Fruit fly (Drosophila melanogaster) whole organism, prepupa: ENCODE results near the gene CG32267.

ENCODE experiments used
- CG10669 ChIP-seq: fragments of 200-800 bp; sonication (Bioruptor generic); optimal IDR thresholded peaks from 3 replicates; lab custom pipeline; 2018; ENCODE audit warnings: missing biosample characterization, mild to moderate bottlenecking, missing genetic modification characterization, moderate library complexity
- CG11762 ChIP-seq: fragments of 200-800 bp; sonication (Bioruptor generic); optimal IDR thresholded peaks from 3 replicates; lab custom pipeline; 2016; ENCODE audit warnings: missing biosample characterization, missing genetic modification characterization; ENCODE audit not compliant: insufficient read depth
- CG15336 ChIP-seq: fragments of 200-800 bp; sonication (Bioruptor generic); IDR thresholded peaks from 2 replicates; pipeline ENCODE4 v1.3.6; 2022; ENCODE audit warnings: missing biosample characterization, missing genetic modification characterization
- CG16779 ChIP-seq: fragments of 200-800 bp; sonication (Bioruptor generic); optimal IDR thresholded peaks from 3 replicates; lab custom pipeline; 2017; ENCODE audit warnings: missing biosample characterization, mild to moderate bottlenecking, missing genetic modification characterization
- CG3032 ChIP-seq: fragments of 200-800 bp; optimal IDR thresholded peaks from 2 replicates; lab custom pipeline; 2019; ENCODE audit warnings: missing biosample characterization, mild to moderate bottlenecking, missing genetic modification characterization, moderate library complexity
- CG31627 ChIP-seq: fragments of 200-800 bp; sonication (Bioruptor generic); optimal IDR thresholded peaks from 3 replicates; lab custom pipeline; 2016; ENCODE audit warnings: missing biosample characterization, missing genetic modification characterization
- CG32006 ChIP-seq: fragments of 200-800 bp; sonication (Bioruptor generic); optimal IDR thresholded peaks from 3 replicates; lab custom pipeline; 2017; ENCODE audit warnings: missing biosample characterization, mild to moderate bottlenecking, missing genetic modification characterization
- CG34406 ChIP-seq: fragments of 200-800 bp; sonication (Bioruptor generic); optimal IDR thresholded peaks from 3 replicates; lab custom pipeline; 2016; ENCODE audit warnings: missing biosample characterization, missing genetic modification characterization
- CG3919 ChIP-seq: fragments of 200-800 bp; sonication (Bioruptor generic); optimal IDR thresholded peaks from 3 replicates; lab custom pipeline; 2016; ENCODE audit warnings: missing biosample characterization, missing genetic modification characterization
- CG6163 ChIP-seq: fragments of 200-800 bp; sonication (Bioruptor generic); IDR thresholded peaks from 3 replicates; pipeline ENCODE4 v1.3.6; 2022; ENCODE audit warnings: missing biosample characterization, missing genetic modification characterization
- CG6276 ChIP-seq: fragments of 200-800 bp; sonication (Bioruptor generic); optimal IDR thresholded peaks from 2 replicates; lab custom pipeline; 2017; ENCODE audit warnings: missing biosample characterization, mild to moderate bottlenecking, missing genetic modification characterization
- CG6792 ChIP-seq: fragments of 200-800 bp; sonication (Bioruptor generic); optimal IDR thresholded peaks from 3 replicates; lab custom pipeline; 2016; ENCODE audit warnings: missing biosample characterization, missing genetic modification characterization
- CG6808 ChIP-seq: fragments of 200-800 bp; sonication (Bioruptor generic); optimal IDR thresholded peaks from 3 replicates; lab custom pipeline; 2017; ENCODE audit warnings: missing biosample characterization, missing genetic modification characterization, mild to moderate bottlenecking, moderate library complexity, missing genetic modification reagents
- CG6854 ChIP-seq: fragments of 200-800 bp; sonication (Bioruptor generic); optimal IDR thresholded peaks from 2 replicates; lab custom pipeline; 2017; ENCODE audit warnings: missing biosample characterization, mild to moderate bottlenecking, missing genetic modification characterization
- CG8319 ChIP-seq: fragments of 200-800 bp; sonication (Bioruptor generic); optimal IDR thresholded peaks from 3 replicates; lab custom pipeline; 2016; ENCODE audit warnings: missing biosample characterization, missing genetic modification characterization
- CG8632 ChIP-seq: fragments of 200-800 bp; sonication (Bioruptor generic); optimal IDR thresholded peaks from 3 replicates; lab custom pipeline; 2016; ENCODE audit warnings: missing biosample characterization, missing genetic modification characterization
- CG9139 ChIP-seq: fragments of 200-800 bp; sonication (Bioruptor generic); optimal IDR thresholded peaks from 3 replicates; lab custom pipeline; 2017; ENCODE audit warnings: missing biosample characterization, mild to moderate bottlenecking, missing genetic modification characterization
- Eip75B ChIP-seq: fragments of 200-800 bp; sonication (Bioruptor generic); optimal IDR thresholded peaks from 3 replicates; lab custom pipeline; 2016; ENCODE audit warnings: missing biosample characterization, missing genetic modification characterization
- Eip78C ChIP-seq: fragments of 200-800 bp; sonication (Bioruptor generic); peaks from one replicate; lab custom pipeline; 2016; ENCODE audit warnings: missing biosample characterization, missing genetic modification characterization
- Eip93F ChIP-seq: fragments of 200-800 bp; sonication (Bioruptor generic); optimal IDR thresholded peaks from 2 replicates; lab custom pipeline; 2016; ENCODE audit warnings: missing biosample characterization, mild to moderate bottlenecking, missing genetic modification characterization
- Hr38 ChIP-seq: sonication (Bioruptor generic); optimal IDR thresholded peaks from 2 replicates; lab custom pipeline; 2016; ENCODE audit warnings: missing biosample characterization, missing genetic modification characterization
- Hr39 ChIP-seq: fragments of 200-800 bp; sonication (Bioruptor generic); optimal IDR thresholded peaks from 2 replicates; lab custom pipeline; 2016; ENCODE audit warnings: missing biosample characterization, missing genetic modification characterization
- Met ChIP-seq: fragments of 200-800 bp; sonication (Bioruptor generic); optimal IDR thresholded peaks from 3 replicates; lab custom pipeline; 2016; ENCODE audit warnings: missing biosample characterization, missing genetic modification characterization
- OdsH ChIP-seq: fragments of 200-800 bp; sonication (Bioruptor generic); optimal IDR thresholded peaks from 3 replicates; lab custom pipeline; 2016; ENCODE audit warnings: missing biosample characterization, missing genetic modification characterization
- Smox ChIP-seq: fragments of 200-800 bp; sonication (Bioruptor generic); optimal IDR thresholded peaks from 3 replicates; lab custom pipeline; 2016; ENCODE audit warnings: missing biosample characterization, missing genetic modification characterization
- Sox102F ChIP-seq: fragments of 200-800 bp; sonication (Bioruptor generic); optimal IDR thresholded peaks from 2 replicates; lab custom pipeline; 2016; ENCODE audit warnings: missing biosample characterization, mild to moderate bottlenecking, missing genetic modification characterization
- achi ChIP-seq: fragments of 200-800 bp; sonication (Bioruptor generic); optimal IDR thresholded peaks from 3 replicates; lab custom pipeline; 2016; ENCODE audit warnings: missing biosample characterization, missing genetic modification characterization
- acj6 ChIP-seq: fragments of 200-800 bp; sonication (Bioruptor generic); optimal IDR thresholded peaks from 3 replicates; lab custom pipeline; 2016; ENCODE audit warnings: missing biosample characterization, missing genetic modification characterization
- cyc ChIP-seq: fragments of 200-800 bp; sonication (Bioruptor generic); optimal IDR thresholded peaks from 3 replicates; lab custom pipeline; 2016; ENCODE audit warnings: missing biosample characterization, missing genetic modification characterization
- dac ChIP-seq: fragments of 200-800 bp; sonication (Bioruptor generic); optimal IDR thresholded peaks from 2 replicates; lab custom pipeline; 2017; ENCODE audit warnings: missing biosample characterization, mild to moderate bottlenecking, missing genetic modification characterization
- eg ChIP-seq: fragments of 200-800 bp; sonication (Bioruptor generic); IDR thresholded peaks from 3 replicates; pipeline ENCODE4 v1.3.6; 2022; ENCODE audit warnings: missing biosample characterization, missing genetic modification characterization
- esn ChIP-seq: fragments of 200-800 bp; sonication (Bioruptor generic); optimal IDR thresholded peaks from 2 replicates; lab custom pipeline; 2016; ENCODE audit warnings: missing biosample characterization, mild to moderate bottlenecking, missing genetic modification characterization, moderate library complexity
- fd59A ChIP-seq: fragments of 200-800 bp; sonication (Bioruptor generic); optimal IDR thresholded peaks from 2 replicates; lab custom pipeline; 2017; ENCODE audit warnings: missing biosample characterization, mild to moderate bottlenecking, missing genetic modification characterization, missing genetic modification reagents
- fd85E ChIP-seq: fragments of 200-800 bp; sonication (Bioruptor generic); optimal IDR thresholded peaks from 3 replicates; lab custom pipeline; 2016; ENCODE audit warnings: missing biosample characterization, missing genetic modification characterization
- fkh ChIP-seq: fragments of 200-800 bp; sonication (Bioruptor generic); optimal IDR thresholded peaks from 3 replicates; lab custom pipeline; 2017; ENCODE audit warnings: missing biosample characterization, mild to moderate bottlenecking, missing genetic modification characterization, moderate library complexity
- net ChIP-seq: fragments of 200-800 bp; sonication (Bioruptor generic); optimal IDR thresholded peaks from 3 replicates; lab custom pipeline; 2016; ENCODE audit warnings: missing biosample characterization, missing genetic modification characterization
- pdm3 ChIP-seq: fragments of 200-800 bp; sonication (Bioruptor generic); optimal IDR thresholded peaks from 3 replicates; lab custom pipeline; 2016; ENCODE audit warnings: missing biosample characterization, missing genetic modification characterization
- salr ChIP-seq, 2 experiments: fragments of 200-800 bp; sonication (Bioruptor generic); optimal IDR thresholded peaks; 3 replicates each; lab custom pipeline; 2016 to 2018; ENCODE audit warnings: missing biosample characterization in 2 of 2, missing genetic modification characterization in 2 of 2, mild to moderate bottlenecking in 1 of 2
- spab ChIP-seq: fragments of 200-800 bp; sonication (Bioruptor generic); optimal IDR thresholded peaks from 2 replicates; lab custom pipeline; 2017; ENCODE audit warnings: missing biosample characterization, mild to moderate bottlenecking, missing genetic modification characterization, missing genetic modification reagents
- ss ChIP-seq, 2 experiments: fragments of 200-800 bp; sonication (Bioruptor generic); optimal IDR thresholded peaks; 2 replicates in 1 of 2; 3 replicates in 1 of 2; lab custom pipeline; 2017 to 2018; ENCODE audit warnings: mild to moderate bottlenecking in 2 of 2, missing biosample characterization in 2 of 2, missing genetic modification characterization in 2 of 2, moderate library complexity in 1 of 2
- svp ChIP-seq: fragments of 200-800 bp; sonication (Bioruptor generic); peaks from one replicate; lab custom pipeline; 2016; ENCODE audit warnings: missing biosample characterization, missing genetic modification characterization
- topi ChIP-seq: fragments of 200-800 bp; sonication (Bioruptor generic); optimal IDR thresholded peaks from 3 replicates; lab custom pipeline; 2016; ENCODE audit warnings: missing biosample characterization, missing genetic modification characterization
- vri ChIP-seq: fragments of 200-800 bp; sonication (Bioruptor generic); optimal IDR thresholded peaks from 3 replicates; lab custom pipeline; 2016; ENCODE audit warnings: missing biosample characterization, mild to moderate bottlenecking, missing genetic modification characterization

Gene CG32267

dm6 chr3L:3485088-3485710, 13.3 kb upstream of the CG32267 start (continued):
- TF ChIP-seq Eip93F (GFP tag; lab: Kevin White, UChicago) (no peak), CG6854 (GFP tag; lab: Kevin White, UChicago) (no peak), CG16779 (no peak), esn (GFP tag; lab: Kevin White, UChicago) (peak; percentile 14), CG9139 (no peak), fkh (GFP tag; lab: Kevin White, UChicago) (no peak), Sox102F (GFP tag; lab: Kevin White, UChicago) (no peak), acj6 (GFP tag; lab: Kevin White, UChicago) (no peak), CG6792 (GFP tag; lab: Kevin White, UChicago) (no peak), CG3919 (GFP tag; lab: Kevin White, UChicago) (no peak), ss (GFP tag; optimal IDR thresholded peaks at IDR 0.05; lab: Kevin White, UChicago) (peak in 1 of 2 experiments; percentile 4), eg (GFP tag; lab: Robert Waterston, UW) (peak; percentile 49; the same call in 2 of the 3 replicates), CG8632 (GFP tag; lab: Kevin White, UChicago) (no peak), net (GFP tag; lab: Kevin White, UChicago) (no peak), Eip78C (GFP tag; lab: Kevin White, UChicago) (peak; percentile 73), Hr38 (GFP tag; lab: Kevin White, UChicago) (no peak), achi (GFP tag; lab: Kevin White, UChicago) (no peak)
- TF ChIP-seq, all 60 proteins: peak for 12

DNA sequence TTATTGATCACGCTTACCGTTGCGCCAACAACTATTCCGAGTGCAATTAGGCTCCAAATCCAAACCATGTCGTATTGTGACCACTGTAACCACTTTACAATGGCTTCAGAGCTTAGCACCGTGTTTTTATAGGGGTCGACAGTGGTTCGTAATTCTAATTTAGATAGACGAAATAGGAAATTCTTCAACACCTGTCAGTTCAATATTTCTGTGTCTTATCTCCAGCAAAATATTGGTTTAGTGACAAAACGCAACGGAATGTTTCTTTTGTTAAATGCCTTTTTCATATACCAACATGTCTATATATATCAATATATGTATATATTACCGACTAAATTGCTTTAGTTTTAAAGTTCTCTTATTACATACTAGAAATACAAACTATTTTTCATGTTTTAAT, 12.6 kb upstream of the CG32267 start, which contains the start of gene CG43074:
CG43074 (minus strand) TSS at position 101 of the 400 bp plus-strand sequence.
- TF ChIP-seq vri (no peak), CG6854 (GFP tag; lab: Kevin White, UChicago) (no peak), fkh (GFP tag; lab: Kevin White, UChicago) (no peak), salr (GFP tag; optimal IDR thresholded peaks at IDR 0.05; lab: Kevin White, UChicago) (no peak), CG6276 (no peak), CG11762 (no peak), pdm3 (no peak)

dm6 chr3L:3479551-3479950, 7.6 kb upstream of the CG32267 start:
- TF ChIP-seq CG31627 (GFP tag; lab: Kevin White, UChicago) (peak; percentile 2), Eip75B (GFP tag; lab: Kevin White, UChicago) (no peak), CG32006 (GFP tag; lab: Kevin White, UChicago) (peak; percentile 11), Eip78C (GFP tag; lab: Kevin White, UChicago) (peak; percentile 50), eg (GFP tag; lab: Robert Waterston, UW) (0 out of 3 replicates have a peak, but pooled peaks have one; percentile 9), Met (peak; percentile 3), cyc (peak; percentile 5), Hr39 (GFP tag; lab: Kevin White, UChicago) (peak; percentile 8), CG6163 (GFP tag; lab: Robert Waterston, UW) (0 out of 3 replicates have a peak, but pooled peaks have one; percentile 29), ss (GFP tag; optimal IDR thresholded peaks at IDR 0.05; lab: Kevin White, UChicago) (no peak)
- TF ChIP-seq, all 60 proteins: peak for 8

DNA sequence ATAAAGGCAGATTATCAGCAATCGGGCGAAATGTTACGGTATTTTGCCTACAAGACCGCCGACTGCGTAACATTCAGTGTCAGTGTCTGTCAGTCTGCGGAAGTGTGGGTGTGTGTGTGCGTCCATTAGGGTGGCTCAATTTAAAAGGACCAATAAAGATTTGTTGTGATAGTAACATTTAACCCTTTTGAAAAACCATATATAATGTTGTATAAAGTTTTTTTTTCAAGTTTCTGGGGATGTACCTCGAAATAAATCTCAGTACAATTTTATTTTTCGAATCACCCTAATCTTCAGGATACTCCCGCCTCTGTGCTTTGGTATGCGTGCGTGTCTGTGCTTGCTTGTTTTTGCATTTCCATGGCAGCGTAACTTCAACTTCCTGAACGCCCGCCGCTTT, 873 bp upstream of the CG32267 start:
- TF ChIP-seq CG6808: peak; percentile 62
- peak; percentile 72 for TF ChIP-seq CG6163 (GFP tag; lab: Robert Waterston, UW)
- no peak for TF ChIP-seq CG8319 (GFP tag; lab: Kevin White, UChicago)
- peak; percentile 54 for TF ChIP-seq CG10669
- TF ChIP-seq CG34406 (GFP tag; lab: Kevin White, UChicago): peak; percentile 15
- peak; percentile 35 for TF ChIP-seq topi (GFP tag; lab: Kevin White, UChicago)
- TF ChIP-seq fd59A (GFP tag; lab: Kevin White, UChicago): peak; percentile 43
- TF ChIP-seq cyc: peak; percentile 17
- TF ChIP-seq dac: peak; percentile 8
- peak in 1 of 2 experiments; percentile 36 for TF ChIP-seq salr (GFP tag; optimal IDR thresholded peaks at IDR 0.05; lab: Kevin White, UChicago)
- no peak for TF ChIP-seq OdsH (GFP tag; lab: Kevin White, UChicago)
- 0 out of 2 replicates have a peak, but pooled peaks have one; percentile 47 for TF ChIP-seq CG15336 (GFP tag; lab: Robert Waterston, UW)
- peak; percentile 38 for TF ChIP-seq CG3919 (GFP tag; lab: Kevin White, UChicago)
- TF ChIP-seq svp (GFP tag; lab: Kevin White, UChicago): peak; percentile 68
- peak; percentile 58 for TF ChIP-seq Sox102F (GFP tag; lab: Kevin White, UChicago)
- no peak for TF ChIP-seq fd85E
- TF ChIP-seq Hr39 (GFP tag; lab: Kevin White, UChicago): peak; percentile 10
- peak; percentile 58 for TF ChIP-seq spab (GFP tag; lab: Kevin White, UChicago)
- TF ChIP-seq CG3032 (tag; lab: Kevin White, UChicago): peak; percentile 57
- TF ChIP-seq Smox (GFP tag; lab: Kevin White, UChicago): peak; percentile 33
- peak; percentile 41 for TF ChIP-seq CG16779
- TF ChIP-seq Eip75B (GFP tag; lab: Kevin White, UChicago): peak; percentile 42
- TF ChIP-seq ss (GFP tag; optimal IDR thresholded peaks at IDR 0.05; lab: Kevin White, UChicago): peak; percentile 46 to 74
- peak; percentile 41 for TF ChIP-seq CG31627 (GFP tag; lab: Kevin White, UChicago)
- peak; percentile 53 for TF ChIP-seq esn (GFP tag; lab: Kevin White, UChicago)
